Fruit fly (Drosophila melanogaster): ENCODE measurements around the gene CG5126.

dm6 chr2L:1217033-1217612 is 33.3 kb upstream of the CG5126 start:
- TF ChIP-seq psq (optimal IDR thresholded peaks at IDR 0.05) (no peak), Dll (optimal IDR thresholded peaks at IDR 0.05) (no peak), pan (optimal IDR thresholded peaks at IDR 0.05) (no peak), CG8478 (optimal IDR thresholded peaks at IDR 0.05) (no peak), EcR (GFP tag; optimal IDR thresholded peaks at IDR 0.05) (no peak), usp (GFP tag; optimal IDR thresholded peaks at IDR 0.05) (no peak)

Measured in whole organism.